Worm (Caenorhabditis elegans): ENCODE results near the gene C15H7.3.
A peak's percentile ranks its signal among the peaks of the same experiment; 100 is the strongest.

C15H7.3 gene

ce11 chrIII:9645099-9645498, 6.7 kb downstream of the C15H7.3 start:
- no peak for TF ChIP-seq T23F11.4 (GFP tag; optimal IDR thresholded peaks at IDR 0.05)
- TF ChIP-seq mec-3 (tag; optimal IDR thresholded peaks at IDR 0.05; ENCODE audit: borderline replicate concordance) = no peak
- TF ChIP-seq dmd-4 (tag; optimal IDR thresholded peaks at IDR 0.05; ENCODE audit: borderline replicate concordance) = no peak
- no peak for TF ChIP-seq ceh-48 (tag; optimal IDR thresholded peaks at IDR 0.05)
- no peak for TF ChIP-seq ceh-14 (tag; optimal IDR thresholded peaks at IDR 0.05)
- TF ChIP-seq ceh-31 (tag; optimal IDR thresholded peaks at IDR 0.05) = no peak
- no peak for TF ChIP-seq C08G9.2 (tag; optimal IDR thresholded peaks at IDR 0.05)
- TF ChIP-seq ceh-9 (tag; optimal IDR thresholded peaks at IDR 0.05) = no peak
- no peak for TF ChIP-seq hlh-15 (tag; optimal IDR thresholded peaks at IDR 0.05)

- TF ChIP-seq rnt-1 (tag; optimal IDR thresholded peaks at IDR 0.05) = peak; percentile 58
- TF ChIP-seq ceh-9 (tag; optimal IDR thresholded peaks at IDR 0.05) = no peak
- TF ChIP-seq syd-9 (tag; optimal IDR thresholded peaks at IDR 0.05) = no peak
- TF ChIP-seq ceh-31 (tag; optimal IDR thresholded peaks at IDR 0.05) = peak; percentile 8
- no peak for TF ChIP-seq unc-86 (tag; optimal IDR thresholded peaks at IDR 0.05)
- TF ChIP-seq pros-1 (tag; optimal IDR thresholded peaks at IDR 0.05) = no peak
- TF ChIP-seq ceh-24 (tag; optimal IDR thresholded peaks at IDR 0.05) = no peak
Measured at ce11 chrIII:9642110-9642509, 9.7 kb downstream of the C15H7.3 start.

DNA sequence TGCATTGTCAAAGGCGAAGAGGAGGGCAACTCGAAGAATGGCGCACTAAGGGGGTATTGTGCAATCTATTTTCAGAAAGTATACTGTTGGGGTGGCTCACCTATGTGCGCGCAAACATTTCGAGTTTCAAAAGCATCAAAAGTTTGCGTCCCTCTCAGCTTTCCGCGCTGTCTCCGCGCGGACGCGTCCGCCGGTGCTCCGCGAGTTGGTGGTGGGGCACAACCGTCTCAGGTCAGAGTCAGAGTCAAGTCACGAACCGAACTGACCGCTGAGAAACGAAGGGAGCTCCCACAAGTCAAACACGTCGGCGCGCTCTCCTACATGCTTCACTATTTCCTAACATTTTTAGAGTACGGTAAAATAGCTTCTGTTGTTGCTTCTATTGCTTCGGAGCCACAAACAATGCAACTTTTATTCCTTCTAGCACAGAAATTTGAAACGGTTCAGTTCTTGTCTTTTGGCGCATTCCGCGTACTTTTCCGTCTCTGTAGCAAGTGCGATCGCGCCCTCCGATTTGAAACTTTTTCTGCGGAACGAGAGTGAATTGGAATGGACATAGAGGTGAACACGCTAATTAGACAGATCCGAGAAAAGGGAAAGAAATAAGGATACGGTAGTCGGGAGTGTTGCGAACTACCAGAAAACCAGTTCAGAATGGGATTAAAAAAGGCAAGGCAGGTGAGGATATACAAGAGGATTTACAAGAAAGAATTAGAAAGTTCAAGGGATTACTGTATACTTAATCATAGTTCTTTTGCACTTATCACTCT, 12.3 kb downstream of the C15H7.3 start:
- TF ChIP-seq pqm-1 (tag; optimal IDR thresholded peaks at IDR 0.05) (no peak), hlh-15 (tag; optimal IDR thresholded peaks at IDR 0.05) (no peak), K02D7.2 (tag; optimal IDR thresholded peaks at IDR 0.05) (no peak), pag-3 (tag; optimal IDR thresholded peaks at IDR 0.05; ENCODE audit: borderline replicate concordance) (no peak), ceh-2 (tag; optimal IDR thresholded peaks at IDR 0.05) (peak; percentile 19), C38D4.7 (GFP tag; optimal IDR thresholded peaks at IDR 0.05) (no peak), K09A11.1 (tag; optimal IDR thresholded peaks at IDR 0.05; ENCODE audit: insufficient read depth) (no peak), sox-4 (tag; optimal IDR thresholded peaks at IDR 0.05) (no peak)

DNA sequence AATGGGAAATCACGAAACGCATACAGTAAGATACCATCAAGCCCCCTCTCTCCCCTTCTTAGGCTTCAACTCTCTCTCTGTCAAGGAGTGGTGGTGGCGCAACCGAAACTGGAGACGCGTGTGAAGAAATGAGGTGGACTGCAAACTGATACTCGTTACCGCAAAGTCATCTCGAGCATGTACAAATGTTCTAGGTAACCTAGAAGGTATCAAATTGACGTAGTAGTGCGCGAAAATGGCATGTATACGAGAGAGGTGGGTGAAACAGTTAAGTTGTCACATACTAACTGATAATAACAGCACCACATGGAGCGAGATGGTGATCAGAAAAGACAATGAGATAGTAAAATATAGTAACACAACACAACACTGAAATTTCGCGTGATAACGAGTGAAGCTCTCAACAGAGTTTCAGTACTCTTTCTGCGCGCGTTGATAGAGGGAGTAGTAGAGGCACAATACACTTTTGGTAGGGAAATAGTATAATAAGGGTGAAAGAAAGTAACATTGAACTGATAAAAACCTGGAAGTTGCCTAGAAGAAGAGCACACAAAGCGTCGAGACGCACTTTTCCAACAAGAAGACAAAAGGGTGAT, 13.5 kb downstream of the C15H7.3 start:
- TF ChIP-seq ceh-19 (GFP tag; optimal IDR thresholded peaks at IDR 0.05) (peak; percentile 40), ceh-34 (tag; optimal IDR thresholded peaks at IDR 0.05) (peak; percentile 8), ets-4 (tag; optimal IDR thresholded peaks at IDR 0.05) (no peak), fkh-10 (GFP tag; optimal IDR thresholded peaks at IDR 0.05) (no peak), tbx-7 (tag; optimal IDR thresholded peaks at IDR 0.05) (no peak), elt-2 (tag; optimal IDR thresholded peaks at IDR 0.05) (peak; percentile 1)

DNA sequence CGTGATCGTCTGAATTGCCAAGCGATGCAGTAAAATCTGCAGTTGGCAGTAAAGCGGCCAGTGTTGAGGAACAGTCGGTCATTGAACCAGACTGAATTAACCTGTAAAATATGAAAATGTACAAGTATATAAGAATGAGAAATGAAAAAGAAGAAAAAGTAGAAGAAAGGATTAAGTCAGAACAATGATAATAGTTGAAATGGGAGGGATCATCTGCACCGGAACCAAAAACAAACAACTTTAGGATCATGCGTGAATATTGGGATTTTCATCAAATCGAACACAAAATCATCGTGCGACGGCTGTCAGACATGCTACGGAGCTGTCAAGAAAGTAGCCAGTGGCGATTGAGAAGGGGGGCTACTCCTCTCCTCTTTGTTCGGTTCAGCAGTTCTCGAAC, 14.8 kb downstream of the C15H7.3 start, which contains the start of gene gei-13:
TSS of gene gei-13 (minus strand) at position 101 of the 400 bp plus-strand sequence.
- TF ChIP-seq ceh-19 (GFP tag; optimal IDR thresholded peaks at IDR 0.05) (no peak), sox-4 (tag; optimal IDR thresholded peaks at IDR 0.05) (no peak)

DNA sequence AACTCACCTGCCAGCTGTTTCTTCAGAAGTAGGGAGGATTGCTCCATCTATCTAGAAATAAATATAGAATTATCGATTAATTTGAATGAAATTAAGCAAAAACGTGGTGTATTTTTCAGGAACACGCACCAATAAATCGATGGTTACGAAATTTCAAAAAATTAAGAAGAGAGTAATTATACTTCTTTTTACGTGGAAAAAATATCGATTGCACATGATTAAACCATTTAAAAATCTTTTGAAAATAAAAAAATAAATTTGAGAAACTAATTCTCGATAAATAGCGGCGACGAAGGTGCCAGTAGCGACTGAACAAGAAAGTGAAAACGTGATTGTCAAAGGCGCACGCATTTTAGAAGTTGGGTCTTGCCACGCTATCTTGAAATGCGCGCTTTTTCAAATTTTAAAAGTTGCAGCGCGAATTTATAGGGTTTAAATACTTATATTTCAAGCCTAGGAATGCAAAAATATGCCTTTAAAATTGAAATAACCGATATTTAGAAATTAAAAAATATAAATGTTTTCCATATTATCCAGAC, 20.6 kb downstream of the C15H7.3 start, which contains the start of gene ubc-7:
TSS of gene ubc-7 (minus strand) at position 51 of the 539 bp plus-strand sequence.
- TF ChIP-seq unc-3 (GFP tag; conservative IDR thresholded peaks at IDR 0.05) (no peak), unc-3 (tag; optimal IDR thresholded peaks at IDR 0.05) (no peak), ztf-16 (tag; optimal IDR thresholded peaks at IDR 0.05) (no peak), pha-2 (tag; optimal IDR thresholded peaks at IDR 0.05) (no peak), Y22D7AL.16 (tag; optimal IDR thresholded peaks at IDR 0.05) (no peak), ceh-30 (tag; optimal IDR thresholded peaks at IDR 0.05) (no peak), odd-2 (tag; optimal IDR thresholded peaks at IDR 0.05) (no peak), sdc-2 (tag; optimal IDR thresholded peaks at IDR 0.05) (no peak), gmeb-2 (tag; optimal IDR thresholded peaks at IDR 0.05) (no peak), nfya-1 (tag; optimal IDR thresholded peaks at IDR 0.05) (peak; percentile 57), C08G9.2 (tag; optimal IDR thresholded peaks at IDR 0.05) (no peak), ceh-19 (GFP tag; optimal IDR thresholded peaks at IDR 0.05) (peak; percentile 33), elt-2 (tag; optimal IDR thresholded peaks at IDR 0.05) (no peak), mec-3 (tag; optimal IDR thresholded peaks at IDR 0.05; ENCODE audit: borderline replicate concordance) (no peak), hlh-8 (tag; optimal IDR thresholded peaks at IDR 0.05) (no peak), pat-9 (tag; optimal IDR thresholded peaks at IDR 0.05) (no peak), ref-2 (tag; optimal IDR thresholded peaks at IDR 0.05) (no peak), elt-4 (tag; optimal IDR thresholded peaks at IDR 0.05) (no peak)

Data from whole organism, late embryonic.